Fruit fly (Drosophila melanogaster): Measurements from ENCODE around the gene gig.
A peak's percentile ranks its signal among the peaks of the same experiment; 100 is the strongest.

gig gene

dm6 chr3L:20140589-20141207, 11.7 kb downstream of the gig start, which contains the start of gene CG7328:
Gene CG7328 (minus strand): TSS chr3L:20140607.
- TF ChIP-seq ss (GFP tag; optimal IDR thresholded peaks at IDR 0.05) (no peak), dac (GFP tag; optimal IDR thresholded peaks at IDR 0.05) (no peak), CG15336 (GFP tag; IDR thresholded peaks at IDR 0.05) (peak; percentile 84), CG11902 (GFP tag; optimal IDR thresholded peaks at IDR 0.05) (no peak), CG6854 (GFP tag; optimal IDR thresholded peaks at IDR 0.05) (no peak), CG7368 (GFP tag; optimal IDR thresholded peaks at IDR 0.05) (no peak), CG3919 (GFP tag; optimal IDR thresholded peaks at IDR 0.05) (no peak), CG6276 (GFP tag; optimal IDR thresholded peaks at IDR 0.05) (no peak), Hr39 (GFP tag; optimal IDR thresholded peaks at IDR 0.05) (peak; percentile 74), CG9139 (GFP tag; optimal IDR thresholded peaks at IDR 0.05) (no peak), CG11294 (GFP tag; IDR thresholded peaks at IDR 0.05) (no peak), fkh (GFP tag; optimal IDR thresholded peaks at IDR 0.05) (no peak), Ets96B (tag; optimal IDR thresholded peaks at IDR 0.05) (no peak), svp (GFP tag) (peak; percentile 90), topi (GFP tag; optimal IDR thresholded peaks at IDR 0.05) (no peak), CG10631 (GFP tag; optimal IDR thresholded peaks at IDR 0.05) (no peak), acj6 (GFP tag; optimal IDR thresholded peaks at IDR 0.05) (no peak), CG6808 (GFP tag; optimal IDR thresholded peaks at IDR 0.05) (no peak), Sox15 (GFP tag; optimal IDR thresholded peaks at IDR 0.05) (no peak), CG3032 (tag; optimal IDR thresholded peaks at IDR 0.05) (no peak), Sox14 (GFP tag; optimal IDR thresholded peaks at IDR 0.05) (no peak), vri (GFP tag; optimal IDR thresholded peaks at IDR 0.05) (peak; percentile 13), CG34406 (GFP tag; optimal IDR thresholded peaks at IDR 0.05) (no peak), salr (GFP tag; optimal IDR thresholded peaks at IDR 0.05) (no peak), CG1621 (tag; optimal IDR thresholded peaks at IDR 0.05) (no peak), Eip78C (GFP tag) (no peak), pdm3 (GFP tag; optimal IDR thresholded peaks at IDR 0.05) (peak; percentile 74), OdsH (GFP tag; optimal IDR thresholded peaks at IDR 0.05) (no peak), spab (GFP tag; optimal IDR thresholded peaks at IDR 0.05) (no peak), Hr4 (GFP tag; optimal IDR thresholded peaks at IDR 0.05) (peak; percentile 78), Blimp-1 (GFP tag; optimal IDR thresholded peaks at IDR 0.05) (no peak), achi (GFP tag; optimal IDR thresholded peaks at IDR 0.05) (peak; percentile 67), eg (GFP tag; IDR thresholded peaks at IDR 0.05) (no peak), CG8119 (GFP tag; IDR thresholded peaks at IDR 0.05) (peak; percentile 81), CG6792 (GFP tag; optimal IDR thresholded peaks at IDR 0.05) (no peak), CG10669 (GFP tag; optimal IDR thresholded peaks at IDR 0.05) (no peak), Eip75B (GFP tag; optimal IDR thresholded peaks at IDR 0.05) (no peak), fd85E (GFP tag; optimal IDR thresholded peaks at IDR 0.05) (no peak), CG8319 (GFP tag; optimal IDR thresholded peaks at IDR 0.05) (no peak), Eip93F (GFP tag; optimal IDR thresholded peaks at IDR 0.05) (no peak), Smox (GFP tag; optimal IDR thresholded peaks at IDR 0.05) (peak; percentile 76), CG4318 (GFP tag; optimal IDR thresholded peaks at IDR 0.05) (no peak), CG8632 (GFP tag; optimal IDR thresholded peaks at IDR 0.05) (peak; percentile 61), esn (GFP tag; optimal IDR thresholded peaks at IDR 0.05) (no peak), Hr38 (GFP tag; optimal IDR thresholded peaks at IDR 0.05) (no peak), CG32006 (GFP tag; optimal IDR thresholded peaks at IDR 0.05) (peak; percentile 75), CG6163 (GFP tag; IDR thresholded peaks at IDR 0.05) (0 out of 3 replicates have a peak, but pooled peaks have one; percentile 45), cyc (GFP tag; optimal IDR thresholded peaks at IDR 0.05) (no peak), Ets21C (GFP tag; optimal IDR thresholded peaks at IDR 0.05) (peak; percentile 54), dsx (GFP tag; optimal IDR thresholded peaks at IDR 0.05; ENCODE audit: poor library complexity, severe bottlenecking) (peak; percentile 98), lz (GFP tag; optimal IDR thresholded peaks at IDR 0.05) (peak; percentile 57), Sox102F (GFP tag; optimal IDR thresholded peaks at IDR 0.05) (no peak)
